Worm (Caenorhabditis elegans) whole organism, midembryonic: ENCODE data around the gene T16H12.3.
A peak's percentile ranks its signal among the peaks of the same experiment; 100 is the strongest.

Source experiments
- T22C8.4 ChIP-seq: fragments of 200-800 bp; sonication (Bioruptor generic); IDR thresholded peaks from 2 replicates; pipeline ENCODE4 v1.3.6; 2022; ENCODE audit warnings: missing genetic modification characterization, missing compliant biosample characterization
- cog-1 ChIP-seq: sonication (generic microtip); optimal IDR thresholded peaks from 2 replicates; lab custom pipeline; 2016; ENCODE audit warnings: missing genetic modification characterization, missing compliant biosample characterization
- flt-1 ChIP-seq: fragments of 200-800 bp; sonication (Bioruptor generic); IDR thresholded peaks from 2 replicates; pipeline ENCODE4 v1.3.6; 2022; ENCODE audit warnings: missing genetic modification characterization, missing compliant biosample characterization
- klf-2 ChIP-seq: fragments of 200-800 bp; sonication (Bioruptor generic); conservative IDR thresholded peaks from 2 replicates; pipeline ENCODE4 v1.3.6; 2022; ENCODE audit warnings: missing genetic modification reagents, missing genetic modification characterization, missing compliant biosample characterization
- med-1 ChIP-seq: sonication (generic microtip); optimal IDR thresholded peaks from 2 replicates; lab custom pipeline; 2017; ENCODE audit warnings: missing genetic modification characterization, mild to moderate bottlenecking, missing compliant biosample characterization, antibody characterized with exemption, missing genetic modification reagents; ENCODE audit not compliant: insufficient read depth
- ref-1 ChIP-seq: fragments of 200-800 bp; sonication (Bioruptor generic); conservative IDR thresholded peaks from 2 replicates; pipeline ENCODE4 v1.3.6; 2022; ENCODE audit warnings: missing genetic modification reagents, missing genetic modification characterization, missing compliant biosample characterization
- tab-1 ChIP-seq: fragments of 200-800 bp; sonication (Bioruptor generic); IDR thresholded peaks from 2 replicates; pipeline ENCODE4 v1.3.6; 2022; ENCODE audit warnings: missing genetic modification characterization, missing compliant biosample characterization
- ztf-23 ChIP-seq: fragments of 200-800 bp; sonication (Bioruptor generic); IDR thresholded peaks from 2 replicates; pipeline ENCODE4 v1.3.6; 2022; ENCODE audit warnings: missing genetic modification reagents, missing genetic modification characterization, missing compliant biosample characterization
- ztf-29 ChIP-seq: fragments of 200-800 bp; sonication (Bioruptor generic); IDR thresholded peaks from 2 replicates; pipeline ENCODE4 v1.3.6; 2022; ENCODE audit warnings: missing genetic modification reagents, missing genetic modification characterization, missing compliant biosample characterization

T16H12.3 gene

DNA sequence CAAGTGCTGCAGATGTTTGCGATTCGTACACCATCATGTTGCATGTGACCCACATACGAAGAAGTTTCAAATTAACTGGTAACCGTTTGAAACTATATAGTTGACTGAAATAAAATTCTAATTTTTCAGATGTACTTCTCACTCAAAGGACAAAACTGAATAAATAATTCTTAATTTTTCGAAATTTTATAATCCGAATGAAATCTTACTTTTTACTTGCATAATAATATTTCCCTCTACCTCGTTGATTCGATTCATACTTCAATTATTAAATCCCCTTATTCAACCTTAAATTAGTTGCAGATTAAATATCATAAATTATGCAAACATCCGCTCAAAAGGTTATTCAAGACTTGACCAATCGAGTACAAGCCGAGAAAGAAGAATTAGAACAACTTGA is 2.9 kb upstream of the T16H12.3 start, which contains the start of gene T16H12.2:
Gene T16H12.2, plus strand, starts transcription at position 301 of the 400 bp plus-strand sequence.
- TF ChIP-seq T22C8.4 = no peak
- TF ChIP-seq ztf-23 (GFP tag; lab: Robert Waterston, UW) = no peak
- TF ChIP-seq med-1 (GFP tag; lab: Kevin White, UChicago) = no peak
- TF ChIP-seq ztf-29 (GFP tag; lab: Robert Waterston, UW) = no peak
- TF ChIP-seq klf-2 (GFP tag; lab: Robert Waterston, UW) = no peak
- no peak for TF ChIP-seq flt-1
- no peak for TF ChIP-seq cog-1 (tag; lab: Kevin White, UChicago)
- TF ChIP-seq tab-1 (GFP tag; lab: Robert Waterston, UW) = no peak
- TF ChIP-seq ref-1 (GFP tag; lab: Robert Waterston, UW) = no peak

DNA sequence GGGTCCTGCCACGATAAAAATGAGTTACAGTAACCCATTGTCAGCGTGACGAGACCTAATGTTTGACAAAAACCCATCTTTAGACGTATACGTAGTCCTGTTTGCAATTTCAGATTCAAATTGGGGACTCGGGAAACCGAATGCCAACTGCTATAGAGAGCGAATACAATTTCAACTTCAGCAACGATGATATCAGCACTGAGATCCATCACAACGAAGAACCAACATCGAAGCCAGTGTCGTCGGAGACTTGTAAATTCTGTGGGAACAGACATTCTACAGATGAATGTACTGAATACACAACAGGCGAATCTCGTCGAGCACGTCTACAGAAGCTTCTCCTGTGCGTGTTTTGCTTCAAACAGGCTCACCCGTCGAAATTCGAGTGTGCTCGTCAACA is 2.5 kb upstream of the T16H12.3 start:
- TF ChIP-seq cog-1 (tag; lab: Kevin White, UChicago) (no peak), med-1 (GFP tag; lab: Kevin White, UChicago) (no peak), ztf-23 (GFP tag; lab: Robert Waterston, UW) (no peak), ref-1 (GFP tag; lab: Robert Waterston, UW) (no peak), ztf-29 (GFP tag; lab: Robert Waterston, UW) (no peak), T22C8.4 (no peak), tab-1 (GFP tag; lab: Robert Waterston, UW) (no peak), klf-2 (GFP tag; lab: Robert Waterston, UW) (no peak), flt-1 (no peak)

DNA sequence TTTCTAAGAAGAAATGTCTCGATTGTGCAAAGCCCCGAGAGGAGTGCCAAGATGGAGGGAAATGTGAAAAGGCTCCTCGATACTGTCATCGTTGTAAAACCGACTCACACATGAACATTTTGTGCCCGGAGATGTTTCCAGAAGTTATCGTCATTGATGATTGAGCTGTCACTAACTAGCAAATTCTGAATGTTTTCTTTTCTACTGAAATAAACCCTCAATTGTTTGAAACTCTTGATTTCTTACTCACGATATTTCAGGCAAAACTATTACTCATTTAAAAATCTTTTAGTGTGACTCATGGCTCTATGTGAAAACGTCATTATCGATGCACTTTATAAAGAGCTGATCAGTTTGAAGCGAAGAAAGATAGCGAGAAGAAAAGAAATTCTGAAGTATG is 2.0 kb upstream of the T16H12.3 start, which contains the start of gene T16H12.13:
Gene T16H12.13, plus strand, starts transcription at position 301 of the 400 bp plus-strand sequence.
- TF ChIP-seq ref-1 (GFP tag; lab: Robert Waterston, UW) = no peak
- TF ChIP-seq cog-1 (tag; lab: Kevin White, UChicago) = no peak
- TF ChIP-seq T22C8.4 = no peak
- no peak for TF ChIP-seq ztf-23 (GFP tag; lab: Robert Waterston, UW)
- TF ChIP-seq med-1 (GFP tag; lab: Kevin White, UChicago) = no peak
- no peak for TF ChIP-seq klf-2 (GFP tag; lab: Robert Waterston, UW)
- TF ChIP-seq tab-1 (GFP tag; lab: Robert Waterston, UW) = no peak
- TF ChIP-seq ztf-29 (GFP tag; lab: Robert Waterston, UW) = no peak
- TF ChIP-seq flt-1 = no peak

DNA sequence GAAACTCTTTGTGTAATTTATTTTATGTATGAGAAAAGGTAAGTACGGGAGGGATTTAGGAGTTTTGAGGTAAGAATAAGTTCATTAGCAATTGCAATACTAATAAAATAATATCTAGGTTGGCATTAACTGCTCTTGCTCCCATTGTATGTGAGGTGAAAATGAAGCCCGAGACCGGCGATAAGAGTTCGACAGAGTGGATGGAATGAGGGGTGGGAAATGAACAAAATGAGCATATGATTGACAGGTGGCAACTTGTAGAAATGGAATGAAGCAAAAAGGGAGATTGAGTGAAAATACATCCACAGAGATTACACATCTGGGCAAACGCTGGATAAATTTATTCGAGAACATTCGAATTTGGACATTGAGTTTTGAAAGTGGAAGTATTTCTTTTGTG is 4.3 kb downstream of the T16H12.3 start:
- TF ChIP-seq T22C8.4 (no peak), ref-1 (GFP tag; lab: Robert Waterston, UW) (no peak), klf-2 (GFP tag; lab: Robert Waterston, UW) (no peak), tab-1 (GFP tag; lab: Robert Waterston, UW) (no peak), flt-1 (no peak), cog-1 (tag; lab: Kevin White, UChicago) (no peak), med-1 (GFP tag; lab: Kevin White, UChicago) (no peak), ztf-29 (GFP tag; lab: Robert Waterston, UW) (no peak), ztf-23 (GFP tag; lab: Robert Waterston, UW) (no peak)

DNA sequence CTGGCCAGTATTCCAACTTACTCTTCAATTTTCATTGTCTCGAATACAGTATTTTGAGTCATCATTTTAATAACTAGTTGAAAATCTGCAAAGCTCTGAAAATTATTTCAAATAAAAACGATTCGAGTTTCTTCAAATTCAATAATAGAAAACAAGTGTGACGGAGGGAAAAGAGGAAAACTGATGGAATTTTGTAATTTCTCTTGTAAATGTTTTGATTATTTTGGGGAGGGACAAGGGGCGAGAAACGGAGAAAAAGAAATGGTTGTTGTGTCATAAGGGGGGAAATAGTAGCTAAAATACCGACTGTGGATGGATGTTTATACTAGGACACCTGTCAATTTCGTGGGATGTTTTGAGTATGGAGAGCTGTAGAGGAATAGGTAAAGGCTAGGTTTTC is 4.9 kb downstream of the T16H12.3 start, which contains the start of gene T16G12.9:
Gene T16G12.9, minus strand, starts transcription at position 101 of the 400 bp plus-strand sequence.
- TF ChIP-seq cog-1 (tag; lab: Kevin White, UChicago) (no peak), klf-2 (GFP tag; lab: Robert Waterston, UW) (no peak), ref-1 (GFP tag; lab: Robert Waterston, UW) (no peak), T22C8.4 (no peak), med-1 (GFP tag; lab: Kevin White, UChicago) (no peak), ztf-29 (GFP tag; lab: Robert Waterston, UW) (no peak), tab-1 (GFP tag; lab: Robert Waterston, UW) (no peak), ztf-23 (GFP tag; lab: Robert Waterston, UW) (no peak), flt-1 (no peak)

DNA sequence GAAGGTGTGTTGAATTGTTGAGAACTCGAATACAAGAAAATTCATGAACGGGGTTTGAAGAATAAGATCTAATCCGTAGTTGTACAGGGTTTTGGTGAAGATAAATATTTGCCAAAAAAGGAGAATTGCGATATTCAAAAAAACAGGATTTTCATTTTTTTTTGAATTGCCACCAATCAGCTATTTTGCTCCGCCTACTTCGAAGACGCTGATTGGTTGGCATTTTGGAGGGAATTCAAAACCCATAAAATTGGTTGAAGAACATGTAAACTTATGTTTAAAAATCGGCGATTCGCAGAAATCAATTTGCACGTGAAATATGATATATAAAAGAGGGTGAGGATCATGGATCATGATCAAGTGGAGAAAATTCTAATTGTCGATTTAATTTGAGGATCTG is 7.0 kb downstream of the T16H12.3 start:
- TF ChIP-seq klf-2 (GFP tag; lab: Robert Waterston, UW) (no peak), med-1 (GFP tag; lab: Kevin White, UChicago) (no peak), flt-1 (no peak), tab-1 (GFP tag; lab: Robert Waterston, UW) (no peak)

DNA sequence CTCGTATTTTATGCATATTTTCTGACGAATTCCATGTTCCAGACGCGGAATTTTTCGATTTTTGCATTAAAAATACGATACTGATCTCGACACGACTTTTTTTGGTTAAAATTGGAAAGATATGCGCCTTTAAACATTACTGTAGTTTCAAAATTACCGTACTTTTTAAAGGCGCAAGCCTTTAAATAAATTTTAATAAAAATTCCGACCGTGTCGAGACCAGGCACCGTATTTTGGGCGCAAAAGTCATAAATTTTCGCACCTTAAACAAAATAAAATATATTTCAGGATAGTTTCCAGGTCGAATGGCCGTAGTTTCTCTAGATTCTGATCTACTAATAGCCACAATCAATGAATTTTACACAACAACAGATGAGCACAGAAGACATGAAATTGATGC is 13.8 kb downstream of the T16H12.3 start, which contains the start of gene T16G12.6:
Gene T16G12.6, plus strand, starts transcription at position 301 of the 400 bp plus-strand sequence.
- no peak for TF ChIP-seq T22C8.4
- TF ChIP-seq cog-1 (tag; lab: Kevin White, UChicago) = no peak
- TF ChIP-seq tab-1 (GFP tag; lab: Robert Waterston, UW) = no peak
- TF ChIP-seq med-1 (GFP tag; lab: Kevin White, UChicago) = no peak
- no peak for TF ChIP-seq klf-2 (GFP tag; lab: Robert Waterston, UW)
- TF ChIP-seq ref-1 (GFP tag; lab: Robert Waterston, UW) = no peak
- no peak for TF ChIP-seq flt-1
- no peak for TF ChIP-seq ztf-23 (GFP tag; lab: Robert Waterston, UW)
- no peak for TF ChIP-seq ztf-29 (GFP tag; lab: Robert Waterston, UW)

DNA sequence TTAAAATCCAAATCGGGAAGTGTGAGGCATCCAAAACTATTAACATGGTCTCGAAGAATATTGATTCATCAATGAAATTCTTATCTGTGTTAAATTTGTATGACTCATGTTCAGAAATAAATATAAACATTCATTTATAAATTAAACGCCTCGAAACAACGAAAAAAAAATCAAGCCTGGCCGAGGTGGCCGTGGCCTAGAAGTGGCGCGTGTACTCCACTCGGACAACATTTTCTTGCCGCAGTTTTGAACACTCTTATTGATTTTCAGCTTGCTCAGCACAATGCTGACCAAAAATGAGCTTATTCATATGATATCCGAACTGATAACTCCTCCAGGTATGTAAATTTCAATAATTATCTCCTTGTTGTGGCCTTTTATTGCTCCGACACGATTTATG is 19.0 kb downstream of the T16H12.3 start, which contains the start of gene ekl-6:
Gene ekl-6, plus strand, starts transcription at position 265 of the 400 bp plus-strand sequence.
- TF ChIP-seq klf-2 (GFP tag; lab: Robert Waterston, UW) (no peak), ref-1 (GFP tag; lab: Robert Waterston, UW) (no peak), flt-1 (peak; percentile 71), med-1 (GFP tag; lab: Kevin White, UChicago) (no peak), cog-1 (tag; lab: Kevin White, UChicago) (peak; percentile 37), ztf-29 (GFP tag; lab: Robert Waterston, UW) (no peak), T22C8.4 (peak; percentile 10; the same call in 1 of the 2 replicates), ztf-23 (GFP tag; lab: Robert Waterston, UW) (no peak), tab-1 (GFP tag; lab: Robert Waterston, UW) (no peak)

DNA sequence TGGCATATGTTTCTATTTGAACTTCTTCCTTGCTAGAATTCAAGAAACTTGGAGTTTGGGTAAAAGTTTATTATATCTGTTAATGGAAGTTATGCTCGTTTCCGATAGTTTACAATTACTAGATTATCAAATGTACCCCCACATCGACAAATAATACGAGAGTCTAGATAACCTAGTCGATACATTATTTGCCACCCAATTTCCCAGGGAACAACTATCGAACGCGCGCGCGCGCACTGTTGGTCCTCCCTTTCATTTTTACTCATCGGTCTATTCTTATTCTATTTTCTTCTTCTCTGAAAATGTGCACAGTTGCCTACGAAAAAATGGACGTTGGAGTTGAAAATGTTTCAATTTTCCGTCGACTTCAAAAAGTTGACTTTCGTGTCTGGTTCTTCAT is 22.5 kb downstream of the T16H12.3 start, which contains the start of gene T16G12.13:
Gene T16G12.13, plus strand, starts transcription at position 293 of the 400 bp plus-strand sequence.
- TF ChIP-seq cog-1 (tag; lab: Kevin White, UChicago) = no peak
- TF ChIP-seq klf-2 (GFP tag; lab: Robert Waterston, UW) = no peak
- TF ChIP-seq ztf-23 (GFP tag; lab: Robert Waterston, UW) = no peak
- no peak for TF ChIP-seq med-1 (GFP tag; lab: Kevin White, UChicago)
- TF ChIP-seq ref-1 (GFP tag; lab: Robert Waterston, UW) = no peak
- TF ChIP-seq flt-1 = no peak
- no peak for TF ChIP-seq ztf-29 (GFP tag; lab: Robert Waterston, UW)
- TF ChIP-seq tab-1 (GFP tag; lab: Robert Waterston, UW) = no peak
- no peak for TF ChIP-seq T22C8.4
